Worm (Caenorhabditis elegans): ENCODE measurements around the gene lact-1.

Gene lact-1

ce11 chrX:7298652-7299051 is 38.5 kb upstream of the lact-1 start, which contains the start of gene K03A1.4:
K03A1.4 (minus strand) TSS chrX:7298752.
- TF ChIP-seq nhr-76 (tag; optimal IDR thresholded peaks at IDR 0.05) (no peak), spr-3 (GFP tag; optimal IDR thresholded peaks at IDR 0.05) (no peak), sdz-12 (GFP tag; optimal IDR thresholded peaks at IDR 0.05) (no peak), unc-62 (GFP tag; optimal IDR thresholded peaks at IDR 0.05 in 1 of 2) (peak in 1 of 2 experiments; percentile 53), unc-62 (tag; optimal IDR thresholded peaks at IDR 0.05) (no peak)

- TF ChIP-seq hlh-11 (tag; optimal IDR thresholded peaks at IDR 0.05) (peak; percentile 51), madf-9 (GFP tag; conservative IDR thresholded peaks at IDR 0.05) (no peak), snpc-1.2 (GFP tag; IDR thresholded peaks at IDR 0.05) (no peak), T20F7.1 (GFP tag; optimal IDR thresholded peaks at IDR 0.05) (peak; percentile 17), dmd-6 (GFP tag; IDR thresholded peaks at IDR 0.05) (peak; percentile 84), F44E2.7 (GFP tag; IDR thresholded peaks at IDR 0.05) (no peak), tra-1 (GFP tag; IDR thresholded peaks at IDR 0.05) (peak; percentile 84), lin-38 (GFP tag; IDR thresholded peaks at IDR 0.05) (0 out of 2 replicates have a peak, but pooled peaks have one; percentile 16), ceh-62 (tag; optimal IDR thresholded peaks at IDR 0.05) (no peak), daf-16 (GFP tag; optimal IDR thresholded peaks at IDR 0.05) (no peak), daf-16 (tag; optimal IDR thresholded peaks at IDR 0.05) (no peak), dve-1 (tag; optimal IDR thresholded peaks at IDR 0.05; ENCODE audit: insufficient read depth) (peak; percentile 25), skn-1 (tag; optimal IDR thresholded peaks at IDR 0.05) (no peak), F37D6.2 (tag; optimal IDR thresholded peaks at IDR 0.05) (no peak), nhr-41 (GFP tag; IDR thresholded peaks at IDR 0.05) (0 out of 2 replicates have a peak, but pooled peaks have one; percentile 6), nhr-48 (tag; optimal IDR thresholded peaks at IDR 0.05) (peak; percentile 17), Y105C5A.15 (GFP tag; IDR thresholded peaks at IDR 0.05) (no peak)
These were observed 36.1 kb upstream of the lact-1 start for ce11 chrX:7296310-7296709.

ce11 chrX:7291810-7292209 is 31.6 kb upstream of the lact-1 start, which contains the start of gene lron-7:
lron-7 (plus strand) TSS chrX:7292132.
- TF ChIP-seq madf-9 (GFP tag; conservative IDR thresholded peaks at IDR 0.05) = no peak
- no peak for TF ChIP-seq ces-1 (GFP tag; optimal IDR thresholded peaks at IDR 0.05)
- no peak for TF ChIP-seq T26A8.4 (GFP tag; IDR thresholded peaks at IDR 0.05)
- no peak for TF ChIP-seq mxl-2 (GFP tag; conservative IDR thresholded peaks at IDR 0.05)
- TF ChIP-seq zip-11 (GFP tag; IDR thresholded peaks at IDR 0.05) = no peak
- no peak for TF ChIP-seq skn-1 (tag; optimal IDR thresholded peaks at IDR 0.05)
- no peak for TF ChIP-seq daf-8 (GFP tag; IDR thresholded peaks at IDR 0.05)
- no peak for TF ChIP-seq ama-1 (optimal IDR thresholded peaks at IDR 0.05)
- TF ChIP-seq mxl-3 (GFP tag; optimal IDR thresholded peaks at IDR 0.05) = no peak
- no peak for TF ChIP-seq snpc-1.2 (GFP tag; IDR thresholded peaks at IDR 0.05)
- no peak for TF ChIP-seq vab-7 (GFP tag; IDR thresholded peaks at IDR 0.05)
- no peak for TF ChIP-seq F44E2.7 (GFP tag; IDR thresholded peaks at IDR 0.05)
- TF ChIP-seq Y48G9A.11 (GFP tag; IDR thresholded peaks at IDR 0.05) = no peak
- TF ChIP-seq Y5F2A.4 (GFP tag; optimal IDR thresholded peaks at IDR 0.05) = no peak
- TF ChIP-seq duxl-1 (tag; optimal IDR thresholded peaks at IDR 0.05; ENCODE audit: poor library complexity) = no peak
- TF ChIP-seq attf-4 (tag; optimal IDR thresholded peaks at IDR 0.05) = no peak
- no peak for TF ChIP-seq daf-16 (GFP tag; optimal IDR thresholded peaks at IDR 0.05)
- peak; percentile 61 for TF ChIP-seq daf-16 (tag; optimal IDR thresholded peaks at IDR 0.05)
- peak; percentile 81 for TF ChIP-seq nhr-28 (tag; optimal IDR thresholded peaks at IDR 0.05)
- TF ChIP-seq aha-1 (tag) = peak; percentile 49
- TF ChIP-seq arid-1 (GFP tag; conservative IDR thresholded peaks at IDR 0.05) = no peak
- TF ChIP-seq nhr-111 (GFP tag; optimal IDR thresholded peaks at IDR 0.05) = no peak
- TF ChIP-seq dpl-1 (GFP tag; optimal IDR thresholded peaks at IDR 0.05) = no peak
- TF ChIP-seq nhr-77 (tag; optimal IDR thresholded peaks at IDR 0.05) = peak; percentile 65
- TF ChIP-seq Y105C5A.15 (GFP tag; IDR thresholded peaks at IDR 0.05) = no peak
- TF ChIP-seq F37D6.2 (tag; optimal IDR thresholded peaks at IDR 0.05) = no peak
- no peak for TF ChIP-seq unc-39 (tag; optimal IDR thresholded peaks at IDR 0.05)
- TF ChIP-seq D1046.2 (GFP tag; IDR thresholded peaks at IDR 0.05) = no peak
- TF ChIP-seq daf-12 (tag; optimal IDR thresholded peaks at IDR 0.05) = no peak
- TF ChIP-seq fkh-10 (GFP tag; optimal IDR thresholded peaks at IDR 0.05) = no peak
- no peak for TF ChIP-seq egl-43 (GFP tag; IDR thresholded peaks at IDR 0.05)
- TF ChIP-seq F49E8.2 (tag; optimal IDR thresholded peaks at IDR 0.05; ENCODE audit: borderline replicate concordance) = no peak
- TF ChIP-seq spr-3 (GFP tag; optimal IDR thresholded peaks at IDR 0.05) = no peak
- TF ChIP-seq mes-2 (tag; optimal IDR thresholded peaks at IDR 0.05; ENCODE audit: poor library complexity, severe bottlenecking) = no peak
- TF ChIP-seq hlh-11 (tag; optimal IDR thresholded peaks at IDR 0.05) = peak; percentile 50
- TF ChIP-seq zfp-2 (tag; optimal IDR thresholded peaks at IDR 0.05) = no peak
